Worm (Caenorhabditis elegans) whole organism, L1 larva: Measurements from ENCODE around the gene C45G9.11.

ENCODE experiments used
- nhr-11 ChIP-seq: fragments of 150-350 bp; optimal IDR thresholded peaks from 2 replicates; lab custom pipeline; 2014; ENCODE audit warnings: missing biosample characterization, missing genetic modification characterization
- unc-130 ChIP-seq: fragments of 150-350 bp; optimal IDR thresholded peaks from 2 replicates; lab custom pipeline; 2017; ENCODE audit warnings: missing biosample characterization, missing genetic modification characterization, inconsistent platforms

- TF ChIP-seq nhr-11 (tag; lab: Kevin White, UChicago) (no peak), unc-130 (tag; lab: Kevin White, UChicago) (no peak)
Measured at ce11 chrIII:5021689-5022088, 46.8 kb downstream of the C45G9.11 start, which contains the start of gene R144.3.
